Fruit fly (Drosophila melanogaster): ENCODE data around the gene CG43678.

dm6 chr3L:15072149-15072548 is 22.9 kb upstream of the CG43678 start:
- TF ChIP-seq psq (optimal IDR thresholded peaks at IDR 0.05) (no peak), Dll (optimal IDR thresholded peaks at IDR 0.05) (no peak), CG8478 (optimal IDR thresholded peaks at IDR 0.05) (no peak), EcR (GFP tag; optimal IDR thresholded peaks at IDR 0.05) (no peak)
